Worm (Caenorhabditis elegans) whole organism, L1 larva: ENCODE results near the gene srd-26.

Experiments used
- ama-1 ChIP-seq: fragments of 150-350 bp; optimal IDR thresholded peaks from 2 replicates; lab custom pipeline; 2014
- mdl-1 ChIP-seq, 2 experiments: fragments of 150-350 bp; optimal IDR thresholded peaks; 2 replicates each; lab custom pipeline; 2014 to 2017; ENCODE audit warnings: missing biosample characterization in 2 of 2, missing genetic modification characterization in 2 of 2, inconsistent platforms in 1 of 2
- nhr-28 ChIP-seq: fragments of 150-350 bp; optimal IDR thresholded peaks from 2 replicates; lab custom pipeline; 2014; ENCODE audit warnings: missing biosample characterization, missing genetic modification characterization
- nhr-76 ChIP-seq: sonication (generic microtip); optimal IDR thresholded peaks from 2 replicates; lab custom pipeline; 2017; ENCODE audit warnings: missing biosample characterization, missing genetic modification characterization

ce11 chrV:14210743-14211142, 47.9 kb upstream of the srd-26 start, which contains the start of gene str-230:
- TF ChIP-seq mdl-1 (tag; optimal IDR thresholded peaks at IDR 0.05; lab: Kevin White, UChicago), result no peak
- no peak for TF ChIP-seq nhr-28 (tag; lab: Kevin White, UChicago)
- TF ChIP-seq ama-1 (lab: Kevin White, UChicago), result no peak
- TF ChIP-seq nhr-76, result no peak
